Worm (Caenorhabditis elegans): Measurements from ENCODE around the gene catp-3.
A peak's percentile ranks its signal among the peaks of the same experiment; 100 is the strongest.

The catp-3 gene

ce11 chrV:8034811-8035210 is 41.0 kb upstream of the catp-3 start, which contains the start of gene algn-12:
algn-12 (plus strand) TSS chrV:8035111.
- no peak for TF ChIP-seq hlh-13 (GFP tag; optimal IDR thresholded peaks at IDR 0.05)
- TF ChIP-seq dmd-4 (tag; optimal IDR thresholded peaks at IDR 0.05; ENCODE audit: borderline replicate concordance), result no peak
- TF ChIP-seq unc-42 (tag; optimal IDR thresholded peaks at IDR 0.05), result no peak
- TF ChIP-seq lim-6 (tag; optimal IDR thresholded peaks at IDR 0.05), result no peak
- no peak for TF ChIP-seq fkh-10 (GFP tag; optimal IDR thresholded peaks at IDR 0.05)
- TF ChIP-seq T23F11.4 (GFP tag; optimal IDR thresholded peaks at IDR 0.05), result no peak
- TF ChIP-seq C08G9.2 (tag; optimal IDR thresholded peaks at IDR 0.05), result no peak
- TF ChIP-seq nfya-1 (tag; optimal IDR thresholded peaks at IDR 0.05), result no peak
- TF ChIP-seq sox-2 (GFP tag; IDR thresholded peaks at IDR 0.05), result no peak
- no peak for TF ChIP-seq K02D7.2 (tag; optimal IDR thresholded peaks at IDR 0.05)
- no peak for TF ChIP-seq pha-4 (tag; optimal IDR thresholded peaks at IDR 0.05)
- no peak for TF ChIP-seq fax-1 (tag; optimal IDR thresholded peaks at IDR 0.05)
- TF ChIP-seq sdc-2 (tag; optimal IDR thresholded peaks at IDR 0.05), result no peak
- TF ChIP-seq pag-3 (tag; optimal IDR thresholded peaks at IDR 0.05; ENCODE audit: borderline replicate concordance), result no peak
- no peak for TF ChIP-seq ceh-31 (tag; optimal IDR thresholded peaks at IDR 0.05)
- TF ChIP-seq ceh-34 (tag; optimal IDR thresholded peaks at IDR 0.05), result no peak
- TF ChIP-seq ceh-19 (GFP tag; optimal IDR thresholded peaks at IDR 0.05), result no peak

ce11 chrV:8035947-8036346 is 39.9 kb upstream of the catp-3 start, which contains the start of gene ZC513.14:
ZC513.14 (minus strand) TSS chrV:8036047.
- no peak for TF ChIP-seq mec-3 (tag; optimal IDR thresholded peaks at IDR 0.05; ENCODE audit: borderline replicate concordance)
- no peak for TF ChIP-seq unc-42 (tag; optimal IDR thresholded peaks at IDR 0.05)
- TF ChIP-seq ets-4 (tag; optimal IDR thresholded peaks at IDR 0.05), result no peak
- no peak for TF ChIP-seq unc-3 (GFP tag; conservative IDR thresholded peaks at IDR 0.05)
- no peak for TF ChIP-seq unc-3 (tag; optimal IDR thresholded peaks at IDR 0.05)
- TF ChIP-seq C38D4.7 (GFP tag; optimal IDR thresholded peaks at IDR 0.05), result no peak
- no peak for TF ChIP-seq Y22D7AL.16 (tag; optimal IDR thresholded peaks at IDR 0.05)
- TF ChIP-seq ceh-9 (tag; optimal IDR thresholded peaks at IDR 0.05), result no peak
- TF ChIP-seq pag-3 (tag; optimal IDR thresholded peaks at IDR 0.05; ENCODE audit: borderline replicate concordance), result no peak

- TF ChIP-seq ceh-9 (tag; optimal IDR thresholded peaks at IDR 0.05), result no peak
- peak; percentile 75 for TF ChIP-seq ama-1 (optimal IDR thresholded peaks at IDR 0.05)
- no peak for TF ChIP-seq pha-4 (tag; optimal IDR thresholded peaks at IDR 0.05)
- TF ChIP-seq K09A11.1 (tag; optimal IDR thresholded peaks at IDR 0.05; ENCODE audit: insufficient read depth), result no peak
- TF ChIP-seq tbx-7 (tag; optimal IDR thresholded peaks at IDR 0.05), result no peak
- TF ChIP-seq unc-55 (GFP tag; optimal IDR thresholded peaks at IDR 0.05), result no peak
- TF ChIP-seq hlh-6 (tag; optimal IDR thresholded peaks at IDR 0.05), result no peak
- TF ChIP-seq gmeb-2 (tag; optimal IDR thresholded peaks at IDR 0.05), result peak; percentile 19
- no peak for TF ChIP-seq ceh-48 (tag; optimal IDR thresholded peaks at IDR 0.05)
Measured at ce11 chrV:8039085-8039525, 36.7 kb upstream of the catp-3 start.

- no peak for TF ChIP-seq unc-3 (GFP tag; conservative IDR thresholded peaks at IDR 0.05)
- TF ChIP-seq unc-3 (tag; optimal IDR thresholded peaks at IDR 0.05), result no peak
- no peak for TF ChIP-seq pros-1 (tag; optimal IDR thresholded peaks at IDR 0.05)
- no peak for TF ChIP-seq hlh-30 (tag; optimal IDR thresholded peaks at IDR 0.05; ENCODE audit: insufficient read depth)
- no peak for TF ChIP-seq ceh-30 (tag; optimal IDR thresholded peaks at IDR 0.05)
- no peak for TF ChIP-seq gmeb-2 (tag; optimal IDR thresholded peaks at IDR 0.05)
- no peak for TF ChIP-seq hlh-15 (tag; optimal IDR thresholded peaks at IDR 0.05)
- no peak for TF ChIP-seq ceh-9 (tag; optimal IDR thresholded peaks at IDR 0.05)
- TF ChIP-seq nhr-232 (tag; optimal IDR thresholded peaks at IDR 0.05), result no peak
Measured at ce11 chrV:8039606-8040005, 36.2 kb upstream of the catp-3 start.
